Fruit fly (Drosophila melanogaster) whole organism, pupa: ENCODE results near the gene RpLP0.
A peak's percentile ranks its signal among the peaks of the same experiment; 100 is the strongest.

Experiments
- CG10348 ChIP-seq: fragments of 200-800 bp; sonication (Bioruptor generic); IDR thresholded peaks from 2 replicates; pipeline ENCODE4 v1.3.6; 2022; ENCODE audit warnings: missing biosample characterization, missing genetic modification characterization
- CG12605 ChIP-seq: fragments of 200-800 bp; sonication (Bioruptor generic); IDR thresholded peaks from 2 replicates; pipeline ENCODE4 v1.3.6; 2022; ENCODE audit warnings: missing biosample characterization, missing genetic modification characterization
- CG13204 ChIP-seq: fragments of 200-800 bp; sonication (Bioruptor generic); optimal IDR thresholded peaks from 2 replicates; lab custom pipeline; 2018; ENCODE audit warnings: missing biosample characterization, mild to moderate bottlenecking, missing genetic modification characterization, moderate library complexity
- CG14655 ChIP-seq: fragments of 200-800 bp; sonication (Bioruptor generic); optimal IDR thresholded peaks from 3 replicates; lab custom pipeline; 2017; ENCODE audit warnings: mild to moderate bottlenecking, missing biosample characterization, missing genetic modification reagents, missing genetic modification characterization
- CG15710 ChIP-seq: fragments of 200-800 bp; sonication (Bioruptor generic); optimal IDR thresholded peaks from 2 replicates; lab custom pipeline; 2018; ENCODE audit warnings: missing biosample characterization, mild to moderate bottlenecking, missing genetic modification characterization, moderate library complexity
- CG17806 ChIP-seq: fragments of 200-800 bp; sonication (Bioruptor generic); optimal IDR thresholded peaks from 2 replicates; lab custom pipeline; 2018; ENCODE audit warnings: missing biosample characterization, mild to moderate bottlenecking, missing genetic modification characterization, moderate library complexity
- CG32121 ChIP-seq: fragments of 200-800 bp; sonication (Bioruptor generic); IDR thresholded peaks from 2 replicates; pipeline ENCODE4 v1.3.6; 2022; ENCODE audit warnings: missing biosample characterization, missing genetic modification characterization
- CG34367 ChIP-seq: fragments of 200-800 bp; sonication (Bioruptor generic); optimal IDR thresholded peaks from 2 replicates; lab custom pipeline; 2018; ENCODE audit warnings: missing biosample characterization, mild to moderate bottlenecking, missing genetic modification characterization
- CG4496 ChIP-seq: fragments of 200-800 bp; sonication (Bioruptor generic); IDR thresholded peaks from 3 replicates; pipeline ENCODE4 v1.3.6; 2022; ENCODE audit warnings: missing biosample characterization, missing genetic modification characterization
- CG8159 ChIP-seq: fragments of 200-800 bp; sonication (Bioruptor generic); optimal IDR thresholded peaks from 3 replicates; lab custom pipeline; 2018; ENCODE audit warnings: missing biosample characterization, mild to moderate bottlenecking, missing genetic modification characterization, moderate library complexity
- CG8301 ChIP-seq: fragments of 200-800 bp; sonication (Bioruptor generic); optimal IDR thresholded peaks from 2 replicates; lab custom pipeline; 2018; ENCODE audit warnings: missing biosample characterization, mild to moderate bottlenecking, missing genetic modification characterization
- CG9948 ChIP-seq: fragments of 200-800 bp; sonication (Bioruptor generic); optimal IDR thresholded peaks from 2 replicates; lab custom pipeline; 2018; ENCODE audit warnings: missing biosample characterization, mild to moderate bottlenecking, missing genetic modification characterization, moderate library complexity
- D1 ChIP-seq: fragments of 200-800 bp; sonication (Bioruptor generic); optimal IDR thresholded peaks from 2 replicates; lab custom pipeline; 2018; ENCODE audit warnings: missing biosample characterization, mild to moderate bottlenecking, missing genetic modification characterization, moderate library complexity
- EcR ChIP-seq: fragments of 200-800 bp; sonication (Bioruptor generic); optimal IDR thresholded peaks from 3 replicates; lab custom pipeline; 2019; ENCODE audit warnings: missing biosample characterization, missing genetic modification characterization, mild to moderate bottlenecking, moderate library complexity, missing genetic modification reagents
- Ets98B ChIP-seq: fragments of 200-800 bp; sonication (Bioruptor generic); IDR thresholded peaks from 2 replicates; pipeline ENCODE4 v1.3.6; 2022; ENCODE audit warnings: missing biosample characterization, missing genetic modification characterization
- Pif1A ChIP-seq: fragments of 200-800 bp; sonication (Bioruptor generic); optimal IDR thresholded peaks from 3 replicates; lab custom pipeline; 2016; ENCODE audit warnings: missing biosample characterization, missing genetic modification characterization
- Pif1B ChIP-seq: fragments of 200-800 bp; sonication (Bioruptor generic); optimal IDR thresholded peaks from 3 replicates; lab custom pipeline; 2016; ENCODE audit warnings: missing biosample characterization, missing genetic modification characterization
- Snoo ChIP-seq: fragments of 200-800 bp; sonication (Bioruptor generic); optimal IDR thresholded peaks from 3 replicates; lab custom pipeline; 2017; ENCODE audit warnings: missing biosample characterization, mild to moderate bottlenecking, missing genetic modification characterization, inconsistent platforms
- fd96Ca ChIP-seq: fragments of 200-800 bp; sonication (Bioruptor generic); IDR thresholded peaks from 3 replicates; pipeline ENCODE4 v1.3.6; 2022; ENCODE audit warnings: missing biosample characterization, missing genetic modification characterization
- gl ChIP-seq: fragments of 200-800 bp; sonication (Bioruptor generic); optimal IDR thresholded peaks from 2 replicates; lab custom pipeline; 2018; ENCODE audit warnings: missing biosample characterization, mild to moderate bottlenecking, missing genetic modification characterization
- rn ChIP-seq: fragments of 200-800 bp; sonication (Bioruptor generic); IDR thresholded peaks from 2 replicates; pipeline ENCODE4 v1.3.6; 2022; ENCODE audit warnings: missing biosample characterization, missing genetic modification characterization

RpLP0 gene

dm6 chr3L:22075706-22076398 lies at the start of gene RpLP0, which contains the start of gene CG7130:
RpLP0 (plus strand) TSS chr3L:22075867.
CG7130 (minus strand) TSS chr3L:22075756.
- TF ChIP-seq CG17806 (tag; lab: Kevin White, UChicago), result peak; percentile 41
- TF ChIP-seq CG34367 (tag; lab: Kevin White, UChicago), result peak; percentile 79
- peak; percentile 84 for TF ChIP-seq Pif1A
- TF ChIP-seq EcR, result no peak
- peak; percentile 94 for TF ChIP-seq Snoo (tag; lab: Kevin White, UChicago)
- TF ChIP-seq fd96Ca (GFP tag; lab: Robert Waterston, UW), result 0 out of 3 replicates have a peak, but pooled peaks have one; percentile 35
- TF ChIP-seq CG4496 (GFP tag; lab: Robert Waterston, UW), result peak; percentile 89
- peak; percentile 69 for TF ChIP-seq gl (tag; lab: Kevin White, UChicago)
- peak; percentile 35; the same call in 1 of the 2 replicates for TF ChIP-seq CG32121 (GFP tag; lab: Robert Waterston, UW)
- peak; percentile 60 for TF ChIP-seq rn
- peak; percentile 71 for TF ChIP-seq CG15710 (tag; lab: Kevin White, UChicago)
- TF ChIP-seq D1, result no peak
- TF ChIP-seq CG12605 (GFP tag; lab: Robert Waterston, UW), result no peak
- peak; percentile 27 for TF ChIP-seq CG9948 (tag; lab: Kevin White, UChicago)
- peak; percentile 35 for TF ChIP-seq CG8301
- peak; percentile 63 for TF ChIP-seq CG13204
- no peak for TF ChIP-seq CG10348
- no peak for TF ChIP-seq CG14655 (GFP tag; lab: Kevin White, UChicago)
- TF ChIP-seq Ets98B (GFP tag; lab: Robert Waterston, UW), result peak; percentile 49
- TF ChIP-seq CG8159 (tag; lab: Kevin White, UChicago), result peak; percentile 54
- peak; percentile 70 for TF ChIP-seq Pif1B (GFP tag; lab: Kevin White, UChicago)

dm6 chr3L:22028225-22028624 lies 47.4 kb upstream of the RpLP0 start, which contains the start of gene CG7140:
CG7140 (minus strand) TSS chr3L:22028325.
- TF ChIP-seq Pif1B (GFP tag; lab: Kevin White, UChicago) (no peak), CG17806 (tag; lab: Kevin White, UChicago) (no peak), Snoo (tag; lab: Kevin White, UChicago) (no peak), rn (no peak), CG32121 (GFP tag; lab: Robert Waterston, UW) (no peak), fd96Ca (GFP tag; lab: Robert Waterston, UW) (no peak), CG8159 (tag; lab: Kevin White, UChicago) (no peak), CG4496 (GFP tag; lab: Robert Waterston, UW) (no peak), Ets98B (GFP tag; lab: Robert Waterston, UW) (no peak), CG8301 (no peak), Pif1A (no peak), CG10348 (no peak), CG12605 (GFP tag; lab: Robert Waterston, UW) (no peak), CG14655 (GFP tag; lab: Kevin White, UChicago) (no peak), CG34367 (tag; lab: Kevin White, UChicago) (no peak), CG9948 (tag; lab: Kevin White, UChicago) (no peak)
- TF ChIP-seq, all 21 proteins: peak for 0

dm6 chr3L:22029670-22030069 lies 46.0 kb upstream of the RpLP0 start, which contains the start of gene CG43392:
CG43392 (minus strand) TSS chr3L:22029770.
- no peak for TF ChIP-seq CG8301
- TF ChIP-seq fd96Ca (GFP tag; lab: Robert Waterston, UW), result no peak
- TF ChIP-seq EcR, result no peak
- no peak for TF ChIP-seq rn
- no peak for TF ChIP-seq CG13204
- TF ChIP-seq D1, result no peak
- TF ChIP-seq CG10348, result no peak
- TF ChIP-seq CG4496 (GFP tag; lab: Robert Waterston, UW), result no peak
- no peak for TF ChIP-seq CG8159 (tag; lab: Kevin White, UChicago)
- no peak for TF ChIP-seq Snoo (tag; lab: Kevin White, UChicago)
- no peak for TF ChIP-seq CG15710 (tag; lab: Kevin White, UChicago)
- TF ChIP-seq Pif1A, result no peak
- no peak for TF ChIP-seq CG17806 (tag; lab: Kevin White, UChicago)
- no peak for TF ChIP-seq CG12605 (GFP tag; lab: Robert Waterston, UW)
- no peak for TF ChIP-seq Pif1B (GFP tag; lab: Kevin White, UChicago)

dm6 chr3L:22034717-22035116 lies 41.0 kb upstream of the RpLP0 start, which contains the start of gene Oct-TyrR:
Oct-TyrR (plus strand) TSS chr3L:22035003.
- TF ChIP-seq CG4496 (GFP tag; lab: Robert Waterston, UW) (0 out of 3 replicates have a peak, but pooled peaks have one; percentile 26), Ets98B (GFP tag; lab: Robert Waterston, UW) (no peak), D1 (no peak)

- TF ChIP-seq EcR, result no peak
Measured at dm6 chr3L:22051152-22051551, 24.5 kb upstream of the RpLP0 start.

dm6 chr3L:22053343-22053742 lies 22.3 kb upstream of the RpLP0 start:
- TF ChIP-seq CG10348, result no peak
- TF ChIP-seq CG8159 (tag; lab: Kevin White, UChicago), result no peak
- TF ChIP-seq EcR, result no peak
- TF ChIP-seq CG14655 (GFP tag; lab: Kevin White, UChicago), result no peak
- no peak for TF ChIP-seq CG34367 (tag; lab: Kevin White, UChicago)
- no peak for TF ChIP-seq gl (tag; lab: Kevin White, UChicago)
- TF ChIP-seq fd96Ca (GFP tag; lab: Robert Waterston, UW), result no peak
- TF ChIP-seq CG4496 (GFP tag; lab: Robert Waterston, UW), result no peak
- no peak for TF ChIP-seq CG9948 (tag; lab: Kevin White, UChicago)
- TF ChIP-seq CG8301, result no peak
- TF ChIP-seq CG17806 (tag; lab: Kevin White, UChicago), result no peak
- no peak for TF ChIP-seq CG13204
